Worm (Caenorhabditis elegans) whole organism, young adult: Measurements from ENCODE around the gene fask-1.

Experiments
- B0336.3 ChIP-seq: fragments of 200-800 bp; sonication (Bioruptor generic); IDR thresholded peaks from 2 replicates; pipeline ENCODE4 v1.3.6; 2022; ENCODE audit warnings: missing genetic modification characterization, missing compliant biosample characterization
- C06A6.2 ChIP-seq: fragments of 200-800 bp; sonication (Bioruptor generic); conservative IDR thresholded peaks from 2 replicates; pipeline ENCODE4 v1.3.6; 2022; ENCODE audit warnings: missing genetic modification characterization, missing compliant biosample characterization
- F22D6.2 ChIP-seq: sonication (generic microtip); optimal IDR thresholded peaks from 2 replicates; lab custom pipeline; 2016; ENCODE audit warnings: mild to moderate bottlenecking, missing genetic modification characterization, missing compliant biosample characterization
- F37B4.10 ChIP-seq: fragments of 200-800 bp; sonication (Bioruptor generic); IDR thresholded peaks from 2 replicates; pipeline ENCODE4 v1.3.6; 2022; ENCODE audit warnings: missing genetic modification characterization, missing compliant biosample characterization
- K12H6.12 ChIP-seq: fragments of 200-800 bp; sonication (Bioruptor generic); optimal IDR thresholded peaks from 2 replicates; lab custom pipeline; 2018; ENCODE audit warnings: mild to moderate bottlenecking, missing genetic modification characterization, missing compliant biosample characterization
- T07F8.4 ChIP-seq: sonication (generic microtip); optimal IDR thresholded peaks from 2 replicates; lab custom pipeline; 2016; ENCODE audit warnings: mild to moderate bottlenecking, missing genetic modification characterization, moderate library complexity, missing compliant biosample characterization
- Y56A3A.18 ChIP-seq: fragments of 200-800 bp; sonication (Bioruptor generic); IDR thresholded peaks from 2 replicates; pipeline ENCODE4 v1.3.6; 2022; ENCODE audit warnings: missing genetic modification reagents, missing genetic modification characterization, missing compliant biosample characterization
- Y67H2A.10 ChIP-seq: fragments of 200-800 bp; sonication (Bioruptor generic); conservative IDR thresholded peaks from 2 replicates; pipeline ENCODE4 v1.3.6; 2022; ENCODE audit warnings: missing genetic modification reagents, missing genetic modification characterization, missing compliant biosample characterization
- atf-7 ChIP-seq: sonication (generic microtip); optimal IDR thresholded peaks from 2 replicates; lab custom pipeline; 2017; ENCODE audit warnings: mild to moderate bottlenecking, missing genetic modification characterization, missing compliant biosample characterization
- attf-5 ChIP-seq: fragments of 200-800 bp; sonication (Bioruptor generic); optimal IDR thresholded peaks from 2 replicates; lab custom pipeline; 2018; ENCODE audit warnings: mild to moderate bottlenecking, missing genetic modification characterization, missing compliant biosample characterization
- bed-1 ChIP-seq: fragments of 200-800 bp; sonication (Bioruptor generic); IDR thresholded peaks from 2 replicates; pipeline ENCODE4 v1.3.6; 2022; ENCODE audit warnings: missing genetic modification reagents, missing genetic modification characterization, missing compliant biosample characterization
- ccch-3 ChIP-seq: fragments of 200-800 bp; sonication (Bioruptor generic); optimal IDR thresholded peaks from 2 replicates; lab custom pipeline; 2018; ENCODE audit warnings: mild to moderate bottlenecking, missing genetic modification characterization, missing compliant biosample characterization
- ceh-27 ChIP-seq: fragments of 200-800 bp; sonication (Bioruptor generic); optimal IDR thresholded peaks from 2 replicates; lab custom pipeline; 2018; ENCODE audit warnings: mild to moderate bottlenecking, missing genetic modification characterization, moderate library complexity, missing compliant biosample characterization
- ceh-91 ChIP-seq: fragments of 200-800 bp; sonication (Bioruptor generic); IDR thresholded peaks from 2 replicates; pipeline ENCODE4 v1.3.6; 2022; ENCODE audit warnings: missing genetic modification reagents, missing genetic modification characterization, missing compliant biosample characterization
- chd-7 ChIP-seq: sonication (generic microtip); optimal IDR thresholded peaks from 2 replicates; lab custom pipeline; 2016; ENCODE audit warnings: mild to moderate bottlenecking, missing genetic modification characterization, moderate library complexity, missing compliant biosample characterization
- efl-1 ChIP-seq: fragments of 150-350 bp; optimal IDR thresholded peaks from 2 replicates; lab custom pipeline; 2014; ENCODE audit warnings: missing biosample characterization, missing genetic modification reagents, missing genetic modification characterization
- egl-18 ChIP-seq: fragments of 200-800 bp; sonication (Bioruptor generic); IDR thresholded peaks from 2 replicates; pipeline ENCODE4 v1.3.6; 2022; ENCODE audit warnings: missing genetic modification reagents, missing genetic modification characterization, missing compliant biosample characterization
- egl-44 ChIP-seq: fragments of 200-800 bp; sonication (Bioruptor generic); IDR thresholded peaks from 2 replicates; pipeline ENCODE4 v1.3.6; 2022; ENCODE audit warnings: missing genetic modification reagents, missing genetic modification characterization, missing compliant biosample characterization
- egrh-3 ChIP-seq: fragments of 200-800 bp; sonication (Bioruptor generic); IDR thresholded peaks from 2 replicates; pipeline ENCODE4 v1.3.6; 2022; ENCODE audit warnings: missing genetic modification reagents, missing genetic modification characterization, missing compliant biosample characterization
- fkh-3 ChIP-seq: sonication (generic microtip); optimal IDR thresholded peaks from 2 replicates; lab custom pipeline; 2016; ENCODE audit warnings: mild to moderate bottlenecking, missing genetic modification characterization, missing compliant biosample characterization
- hlh-26 ChIP-seq: fragments of 200-800 bp; sonication (Bioruptor generic); conservative IDR thresholded peaks from 2 replicates; pipeline ENCODE4 v1.3.6; 2022; ENCODE audit warnings: missing genetic modification reagents, missing genetic modification characterization, missing compliant biosample characterization
- hmg-1.2 ChIP-seq: fragments of 200-800 bp; sonication (Bioruptor generic); IDR thresholded peaks from 2 replicates; pipeline ENCODE4 v1.3.6; 2022; ENCODE audit warnings: missing genetic modification reagents, missing genetic modification characterization, missing compliant biosample characterization
- hmg-20 ChIP-seq: fragments of 200-800 bp; sonication (Bioruptor generic); IDR thresholded peaks from 2 replicates; pipeline ENCODE4 v1.3.6; 2022; ENCODE audit warnings: missing genetic modification reagents, missing genetic modification characterization, missing compliant biosample characterization
- hsf-1 ChIP-seq: fragments of 200-800 bp; sonication (Bioruptor generic); IDR thresholded peaks from 2 replicates; pipeline ENCODE4 v1.3.6; 2022; ENCODE audit warnings: missing genetic modification reagents, missing genetic modification characterization, missing compliant biosample characterization
- let-607 ChIP-seq, 2 experiments: fragments of 200-800 bp in 1 of 2; sonication (Bioruptor generic) in 1 of 2; sonication (generic microtip) in 1 of 2; optimal IDR thresholded peaks; 2 replicates each; lab custom pipeline; 2016 to 2018; ENCODE audit warnings: mild to moderate bottlenecking in 2 of 2, missing compliant biosample characterization in 2 of 2, missing genetic modification characterization in 2 of 2, moderate library complexity in 2 of 2, missing genotype in 1 of 2
- lin-26 ChIP-seq: fragments of 200-800 bp; sonication (Bioruptor generic); IDR thresholded peaks from 2 replicates; pipeline ENCODE4 v1.3.6; 2022; ENCODE audit warnings: missing genetic modification reagents, missing genetic modification characterization, missing compliant biosample characterization
- lir-1 ChIP-seq: fragments of 200-800 bp; sonication (Bioruptor generic); conservative IDR thresholded peaks from 2 replicates; pipeline ENCODE4 v1.3.6; 2022; ENCODE audit warnings: missing genetic modification reagents, missing genetic modification characterization, missing compliant biosample characterization
- mes-4 ChIP-seq: sonication (generic microtip); optimal IDR thresholded peaks from 2 replicates; lab custom pipeline; 2016; ENCODE audit warnings: missing genotype, missing genetic modification characterization, missing compliant biosample characterization
- mxl-1 ChIP-seq: sonication (generic microtip); optimal IDR thresholded peaks from 2 replicates; lab custom pipeline; 2016; ENCODE audit warnings: missing genetic modification characterization, missing compliant biosample characterization
- nfya-1 ChIP-seq: sonication (generic microtip); optimal IDR thresholded peaks from 2 replicates; lab custom pipeline; 2017; ENCODE audit warnings: antibody characterized with exemption, missing compliant biosample characterization, missing genetic modification characterization, borderline replicate concordance; ENCODE audit not compliant: insufficient read depth
- nhr-179 ChIP-seq: sonication (generic microtip); optimal IDR thresholded peaks from 2 replicates; lab custom pipeline; 2016; ENCODE audit warnings: mild to moderate bottlenecking, missing genetic modification characterization, missing compliant biosample characterization
- nhr-90 ChIP-seq: sonication (generic microtip); optimal IDR thresholded peaks from 2 replicates; lab custom pipeline; 2016; ENCODE audit warnings: missing genotype, mild to moderate bottlenecking, missing genetic modification characterization, missing compliant biosample characterization
- rcor-1 ChIP-seq: fragments of 200-800 bp; sonication (Bioruptor generic); IDR thresholded peaks from 2 replicates; pipeline ENCODE4 v1.3.6; 2022; ENCODE audit warnings: missing genetic modification reagents, missing genetic modification characterization, missing compliant biosample characterization
- sea-2 ChIP-seq: fragments of 200-800 bp; sonication (Bioruptor generic); IDR thresholded peaks from 2 replicates; pipeline ENCODE4 v1.3.6; 2022; ENCODE audit warnings: missing genetic modification characterization, missing compliant biosample characterization
- snpc-1.3 ChIP-seq: sonication (generic microtip); optimal IDR thresholded peaks from 2 replicates; lab custom pipeline; 2017; ENCODE audit warnings: missing genetic modification characterization, mild to moderate bottlenecking, missing compliant biosample characterization, antibody characterized with exemption, moderate library complexity, missing genotype, missing genetic modification reagents; ENCODE audit not compliant: insufficient read depth
- snpc-4 ChIP-seq, 5 experiments: fragments of 150-350 bp in 1 of 5; sonication (generic microtip) in 4 of 5; optimal IDR thresholded peaks; 2 replicates each; lab custom pipeline; 2014 to 2018; ENCODE audit warnings: missing genetic modification characterization in 5 of 5, missing biosample characterization in 3 of 5, antibody characterized with exemption in 2 of 5, mild to moderate bottlenecking in 2 of 5, missing compliant biosample characterization in 2 of 5, missing genotype in 2 of 5, moderate library complexity in 2 of 5, missing genetic modification reagents in 1 of 5
- somi-1 ChIP-seq: fragments of 200-800 bp; sonication (Bioruptor generic); optimal IDR thresholded peaks from 2 replicates; lab custom pipeline; 2018; ENCODE audit warnings: mild to moderate bottlenecking, missing genetic modification characterization, missing compliant biosample characterization
- unc-130 ChIP-seq: sonication (generic microtip); optimal IDR thresholded peaks from 2 replicates; lab custom pipeline; 2016; ENCODE audit warnings: missing genetic modification reagents, missing genetic modification characterization, missing compliant biosample characterization
- unc-62 ChIP-seq: fragments of 150-350 bp; optimal IDR thresholded peaks from 2 replicates; lab custom pipeline; 2014; ENCODE audit warnings: missing biosample characterization, missing genetic modification reagents, missing genetic modification characterization
- zim-3 ChIP-seq: sonication (generic microtip); optimal IDR thresholded peaks from 2 replicates; lab custom pipeline; 2017; ENCODE audit warnings: mild to moderate bottlenecking, missing genetic modification characterization, moderate library complexity, missing compliant biosample characterization
- ztf-18 ChIP-seq: sonication (generic microtip); optimal IDR thresholded peaks from 2 replicates; lab custom pipeline; 2016; ENCODE audit warnings: missing genotype, mild to moderate bottlenecking, missing genetic modification characterization, missing compliant biosample characterization
- ztf-3 ChIP-seq: fragments of 200-800 bp; sonication (Bioruptor generic); optimal IDR thresholded peaks from 2 replicates; lab custom pipeline; 2018; ENCODE audit warnings: mild to moderate bottlenecking, missing genetic modification characterization, missing compliant biosample characterization

The fask-1 gene

ce11 chrIV:13071445-13071844 is 29.1 kb upstream of the fask-1 start, which contains the start of gene scl-8:
scl-8 (plus strand) TSS chrIV:13071745.
- TF ChIP-seq hmg-20 (GFP tag; lab: Robert Waterston, UW), result no peak
- no peak for TF ChIP-seq hmg-1.2 (GFP tag; lab: Robert Waterston, UW)
- TF ChIP-seq lir-1 (GFP tag; lab: Robert Waterston, UW), result no peak
- TF ChIP-seq attf-5 (GFP tag; lab: Kevin White, UChicago), result no peak
- TF ChIP-seq fkh-3, result no peak
- no peak for TF ChIP-seq F22D6.2 (tag; lab: Kevin White, UChicago)
- no peak for TF ChIP-seq ceh-91 (GFP tag; lab: Robert Waterston, UW)
- no peak for TF ChIP-seq hlh-26 (GFP tag; lab: Robert Waterston, UW)
- no peak for TF ChIP-seq mes-4 (tag; lab: Kevin White, UChicago)
- TF ChIP-seq snpc-1.3 (tag; lab: Kevin White, UChicago), result no peak
- TF ChIP-seq zim-3 (tag; lab: Kevin White, UChicago), result no peak
- no peak for TF ChIP-seq egl-18 (GFP tag; lab: Robert Waterston, UW)
- TF ChIP-seq let-607 (tag; optimal IDR thresholded peaks at IDR 0.05; lab: Kevin White, UChicago), result no peak
- TF ChIP-seq nhr-90 (tag; lab: Kevin White, UChicago), result no peak
- TF ChIP-seq T07F8.4, result no peak
- TF ChIP-seq unc-62, result no peak
- TF ChIP-seq, all 124 proteins: peak for 0

DNA sequence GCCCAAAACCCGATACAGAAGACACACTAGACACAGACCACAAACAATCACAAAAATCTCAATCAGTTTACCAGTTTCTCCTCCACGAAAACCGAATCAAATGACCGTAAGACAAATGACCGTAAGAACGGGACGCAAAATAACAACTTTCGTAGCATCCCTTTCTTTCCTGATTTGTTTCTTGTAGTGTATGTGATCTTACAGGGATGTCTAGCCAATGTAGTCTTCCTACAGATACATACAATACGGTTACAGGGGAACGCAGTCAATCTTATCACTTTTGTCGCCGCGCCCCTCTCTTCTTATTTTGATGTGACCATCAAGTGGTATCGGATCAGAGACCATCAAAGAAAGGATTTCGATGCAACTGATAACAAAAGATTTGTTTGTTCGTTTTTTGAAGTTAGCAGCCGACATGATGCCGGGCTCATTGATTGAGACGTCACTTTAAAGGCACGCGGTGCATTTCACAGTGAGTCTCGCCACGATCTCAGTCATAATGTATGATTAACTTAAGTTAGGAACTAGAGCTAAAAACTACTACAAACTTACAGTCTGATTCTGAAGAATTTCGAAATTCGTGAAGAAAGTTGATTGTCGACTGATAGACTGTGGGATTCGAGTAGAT is 24.8 kb upstream of the fask-1 start:
- TF ChIP-seq sea-2 (no peak), efl-1 (no peak), C06A6.2 (no peak), unc-130 (GFP tag; lab: Kevin White, UChicago) (no peak), snpc-4 (GFP tag; optimal IDR thresholded peaks at IDR 0.05; lab: Kevin White, UChicago) (no peak), snpc-4 (tag; optimal IDR thresholded peaks at IDR 0.05; lab: Kevin White, UChicago) (peak in 3 of 4 experiments; percentile 14 to 79 (median 62)), nfya-1 (no peak), somi-1 (peak; percentile 17), bed-1 (GFP tag; lab: Robert Waterston, UW) (no peak), ceh-27 (no peak), Y67H2A.10 (GFP tag; lab: Robert Waterston, UW) (no peak), F37B4.10 (GFP tag; lab: Robert Waterston, UW) (no peak), B0336.3 (GFP tag; lab: Robert Waterston, UW) (no peak), mxl-1 (no peak), lin-26 (GFP tag; lab: Robert Waterston, UW) (peak; percentile 47; the same call in 1 of the 2 replicates), Y56A3A.18 (GFP tag; lab: Robert Waterston, UW) (no peak)
- TF ChIP-seq, all 124 proteins: peak for 3

DNA sequence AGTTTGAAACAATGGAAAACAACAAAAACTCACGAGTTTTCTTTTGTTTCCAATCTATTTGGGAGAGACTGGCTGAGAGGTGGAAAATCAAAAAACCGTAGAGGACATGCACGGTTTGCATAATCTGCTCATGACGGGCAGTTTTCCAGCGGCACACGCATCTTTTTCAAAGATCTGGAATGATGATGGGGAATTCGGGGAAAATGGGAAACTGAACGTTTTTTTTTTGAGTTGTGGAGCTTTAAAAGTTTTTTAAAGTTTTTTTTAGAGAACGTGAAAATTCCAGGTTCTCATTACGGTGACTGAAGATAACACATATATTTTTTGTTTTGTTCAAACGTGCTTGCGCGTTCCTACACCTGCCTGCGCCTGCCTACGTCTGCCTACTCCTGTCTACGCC is 23.9 kb upstream of the fask-1 start, which contains the start of gene C39E9.7:
Gene C39E9.7, minus strand, starts transcription at position 101 of the 400 bp plus-strand sequence.
- TF ChIP-seq bed-1 (GFP tag; lab: Robert Waterston, UW), result no peak
- no peak for TF ChIP-seq snpc-1.3 (tag; lab: Kevin White, UChicago)
- TF ChIP-seq egrh-3, result no peak
- no peak for TF ChIP-seq efl-1
- TF ChIP-seq rcor-1 (GFP tag; lab: Robert Waterston, UW), result no peak
- no peak for TF ChIP-seq ztf-18 (tag; lab: Kevin White, UChicago)
- TF ChIP-seq egl-44 (GFP tag; lab: Robert Waterston, UW), result no peak
- no peak for TF ChIP-seq chd-7 (tag; lab: Kevin White, UChicago)
- TF ChIP-seq K12H6.12 (tag; lab: Kevin White, UChicago), result no peak
- no peak for TF ChIP-seq hsf-1 (GFP tag; lab: Robert Waterston, UW)
- TF ChIP-seq ztf-3 (GFP tag; lab: Kevin White, UChicago), result no peak
- TF ChIP-seq atf-7 (tag; lab: Kevin White, UChicago), result no peak
- TF ChIP-seq ccch-3 (GFP tag; lab: Kevin White, UChicago), result no peak
- no peak for TF ChIP-seq nhr-179
- no peak for TF ChIP-seq hlh-26 (GFP tag; lab: Robert Waterston, UW)
- TF ChIP-seq, all 124 proteins: peak for 0
